Fruit fly (Drosophila melanogaster) whole organism, embryonic: ENCODE data around the gene CG10959.
A peak's percentile ranks its signal among the peaks of the same experiment; 100 is the strongest.

Experiments used
- B-H2 ChIP-seq: fragments of 200-800 bp; sonication (Bioruptor generic); optimal IDR thresholded peaks from 2 replicates; lab custom pipeline; 2018; ENCODE audit warnings: missing biosample characterization, mild to moderate bottlenecking, missing genetic modification characterization
- Bgb ChIP-seq: fragments of 200-800 bp; sonication (Bioruptor generic); IDR thresholded peaks from 2 replicates; pipeline ENCODE4 v1.3.6; 2022; ENCODE audit warnings: missing biosample characterization, missing genetic modification characterization; ENCODE audit not compliant: partially characterized antibody
- CG1024 ChIP-seq: fragments of 200-800 bp; sonication (Bioruptor generic); IDR thresholded peaks from 2 replicates; pipeline ENCODE4 v1.3.6; 2022; ENCODE audit warnings: missing biosample characterization, missing genetic modification characterization
- CG10565 ChIP-seq: fragments of 200-800 bp; sonication (Bioruptor generic); optimal IDR thresholded peaks from 3 replicates; lab custom pipeline; 2016; ENCODE audit warnings: missing biosample characterization, mild to moderate bottlenecking, missing genetic modification characterization
- CG11085 ChIP-seq: fragments of 200-800 bp; sonication (Bioruptor generic); IDR thresholded peaks from 2 replicates; pipeline ENCODE4 v1.3.6; 2022; ENCODE audit warnings: missing biosample characterization, missing genetic modification characterization
- CG11398 ChIP-seq: fragments of 200-800 bp; sonication (Bioruptor generic); optimal IDR thresholded peaks from 2 replicates; lab custom pipeline; 2016; ENCODE audit warnings: missing biosample characterization, missing genetic modification characterization
- CG11695 ChIP-seq: fragments of 200-800 bp; sonication (Bioruptor generic); IDR thresholded peaks from 3 replicates; pipeline ENCODE4 v1.3.6; 2022; ENCODE audit warnings: missing biosample characterization, missing genetic modification characterization
- CG12236 ChIP-seq: fragments of 200-800 bp; sonication (Bioruptor generic); optimal IDR thresholded peaks from 2 replicates; lab custom pipeline; 2016; ENCODE audit warnings: missing biosample characterization, missing genetic modification characterization
- CG13287 ChIP-seq: fragments of 200-800 bp; sonication (Bioruptor generic); IDR thresholded peaks from 2 replicates; pipeline ENCODE4 v1.3.6; 2022; ENCODE audit warnings: missing biosample characterization, missing genetic modification characterization; ENCODE audit not compliant: partially characterized antibody
- CG33213 ChIP-seq: fragments of 200-800 bp; sonication (Bioruptor generic); optimal IDR thresholded peaks from 3 replicates; lab custom pipeline; 2016; ENCODE audit warnings: missing biosample characterization, missing genetic modification characterization
- CG4820 ChIP-seq: fragments of 200-800 bp; sonication (Bioruptor generic); optimal IDR thresholded peaks from 3 replicates; lab custom pipeline; 2016; ENCODE audit warnings: missing biosample characterization, missing genetic modification characterization
- CG6854 ChIP-seq: fragments of 200-800 bp; sonication (Bioruptor generic); optimal IDR thresholded peaks from 3 replicates; lab custom pipeline; 2017; ENCODE audit warnings: missing biosample characterization, mild to moderate bottlenecking, missing genetic modification characterization
- CG7271 ChIP-seq: fragments of 200-800 bp; sonication (Bioruptor generic); optimal IDR thresholded peaks from 2 replicates; lab custom pipeline; 2018; ENCODE audit warnings: missing biosample characterization, mild to moderate bottlenecking, missing genetic modification characterization, moderate library complexity
- CG8388 ChIP-seq: fragments of 200-800 bp; sonication (Bioruptor generic); optimal IDR thresholded peaks from 2 replicates; lab custom pipeline; 2019; ENCODE audit warnings: missing biosample characterization, mild to moderate bottlenecking, missing genetic modification characterization, moderate library complexity
- CG9876 ChIP-seq: fragments of 200-800 bp; sonication (Bioruptor generic); optimal IDR thresholded peaks from 2 replicates; lab custom pipeline; 2016; ENCODE audit warnings: missing biosample characterization, missing genetic modification characterization
- Dek ChIP-seq: fragments of 200-800 bp; sonication (Bioruptor generic); optimal IDR thresholded peaks from 3 replicates; lab custom pipeline; 2019; ENCODE audit warnings: missing biosample characterization, mild to moderate bottlenecking, missing genetic modification characterization, moderate library complexity
- Dip2 ChIP-seq: fragments of 200-800 bp; sonication (Bioruptor generic); IDR thresholded peaks from 2 replicates; pipeline ENCODE4 v1.3.6; 2022; ENCODE audit warnings: missing biosample characterization, missing genetic modification characterization
- Dll ChIP-seq: fragments of 200-800 bp; sonication (Bioruptor generic); IDR thresholded peaks from 4 replicates; pipeline ENCODE4 v1.3.6; 2022; ENCODE audit warnings: missing biosample characterization, missing genetic modification characterization; ENCODE audit not compliant: partially characterized antibody
- Dref ChIP-seq: fragments of 200-800 bp; sonication (Bioruptor generic); IDR thresholded peaks from 2 replicates; pipeline ENCODE4 v1.3.6; 2022; ENCODE audit warnings: missing biosample characterization, missing genetic modification characterization
- Fer3 ChIP-seq: fragments of 200-800 bp; sonication (Bioruptor generic); optimal IDR thresholded peaks from 2 replicates; lab custom pipeline; 2018; ENCODE audit warnings: missing biosample characterization, mild to moderate bottlenecking, missing genetic modification characterization, moderate library complexity
- HLHmδ ChIP-seq: fragments of 200-800 bp; sonication (Bioruptor generic); optimal IDR thresholded peaks from 2 replicates; lab custom pipeline; 2018; ENCODE audit warnings: missing biosample characterization, mild to moderate bottlenecking, missing genetic modification characterization, moderate library complexity
- MESR4 ChIP-seq: fragments of 200-800 bp; sonication (Bioruptor generic); optimal IDR thresholded peaks from 2 replicates; lab custom pipeline; 2018; ENCODE audit warnings: missing biosample characterization, mild to moderate bottlenecking, missing genetic modification characterization, moderate library complexity
- Max ChIP-seq: fragments of 200-800 bp; sonication (Bioruptor generic); optimal IDR thresholded peaks from 2 replicates; lab custom pipeline; 2016; ENCODE audit warnings: missing biosample characterization, mild to moderate bottlenecking, missing genetic modification characterization
- Nf-YB ChIP-seq: fragments of 200-800 bp; sonication (Bioruptor generic); optimal IDR thresholded peaks from 3 replicates; lab custom pipeline; 2019; ENCODE audit warnings: missing biosample characterization, mild to moderate bottlenecking, missing genetic modification characterization, moderate library complexity
- NfI ChIP-seq: fragments of 200-800 bp; sonication (Bioruptor generic); optimal IDR thresholded peaks from 3 replicates; lab custom pipeline; 2018; ENCODE audit warnings: missing biosample characterization, mild to moderate bottlenecking, missing genetic modification characterization, moderate library complexity
- Oaz ChIP-seq: fragments of 200-800 bp; sonication (Bioruptor generic); IDR thresholded peaks from 2 replicates; pipeline ENCODE4 v1.3.6; 2022; ENCODE audit warnings: missing biosample characterization, missing genetic modification characterization
- Oli ChIP-seq: fragments of 200-800 bp; sonication (Bioruptor generic); optimal IDR thresholded peaks from 2 replicates; lab custom pipeline; 2018; ENCODE audit warnings: missing biosample characterization, mild to moderate bottlenecking, missing genetic modification characterization, moderate library complexity
- ap ChIP-seq: fragments of 200-800 bp; sonication (Bioruptor generic); IDR thresholded peaks from 2 replicates; pipeline ENCODE4 v1.3.6; 2022; ENCODE audit warnings: missing biosample characterization, missing genetic modification characterization
- ato ChIP-seq: fragments of 200-800 bp; sonication (Bioruptor generic); IDR thresholded peaks from 2 replicates; pipeline ENCODE4 v1.3.6; 2022; ENCODE audit warnings: missing biosample characterization, missing genetic modification characterization; ENCODE audit not compliant: partially characterized antibody
- bowl ChIP-seq: fragments of 200-800 bp; sonication (Bioruptor generic); IDR thresholded peaks from 2 replicates; pipeline ENCODE4 v1.3.6; 2022; ENCODE audit warnings: missing biosample characterization, missing genetic modification characterization
- chn ChIP-seq: fragments of 200-800 bp; sonication (Bioruptor generic); optimal IDR thresholded peaks from 2 replicates; lab custom pipeline; 2016; ENCODE audit warnings: missing biosample characterization, missing genetic modification characterization
- crp ChIP-seq, 2 experiments: fragments of 200-800 bp; sonication (Bioruptor generic); optimal IDR thresholded peaks; 2 replicates in 1 of 2; 3 replicates in 1 of 2; lab custom pipeline; 2017; ENCODE audit warnings: missing biosample characterization in 2 of 2, missing genetic modification characterization in 2 of 2, mild to moderate bottlenecking in 1 of 2, moderate library complexity in 1 of 2
- dpn ChIP-seq, 2 experiments: fragments of 200-800 bp; sonication (Bioruptor generic); optimal IDR thresholded peaks; 3 replicates each; lab custom pipeline; 2016; ENCODE audit warnings: missing biosample characterization in 2 of 2, missing genetic modification characterization in 2 of 2
- ems ChIP-seq: fragments of 200-800 bp; sonication (Bioruptor generic); optimal IDR thresholded peaks from 3 replicates; lab custom pipeline; 2016; ENCODE audit warnings: missing biosample characterization, missing genetic modification characterization
- ewg ChIP-seq: fragments of 200-800 bp; sonication (Bioruptor generic); optimal IDR thresholded peaks from 3 replicates; lab custom pipeline; 2017; ENCODE audit warnings: mild to moderate bottlenecking, missing biosample characterization, missing genetic modification reagents, missing genetic modification characterization
- fd64A ChIP-seq: fragments of 200-800 bp; sonication (Bioruptor generic); optimal IDR thresholded peaks from 3 replicates; lab custom pipeline; 2018; ENCODE audit warnings: missing biosample characterization, mild to moderate bottlenecking, missing genetic modification characterization
- h ChIP-seq: fragments of >200 bp; optimal IDR thresholded peaks from 2 replicates; lab custom pipeline; 2017
- hth ChIP-seq: fragments of >200 bp; optimal IDR thresholded peaks from 2 replicates; lab custom pipeline; 2017; ENCODE audit warnings: inconsistent platforms
- jigr1 ChIP-seq: fragments of 200-800 bp; sonication (Bioruptor generic); IDR thresholded peaks from 3 replicates; pipeline ENCODE4 v1.3.6; 2022; ENCODE audit warnings: missing biosample characterization, missing genetic modification characterization
- kah ChIP-seq: fragments of 200-800 bp; sonication (Bioruptor generic); optimal IDR thresholded peaks from 2 replicates; lab custom pipeline; 2018; ENCODE audit warnings: missing biosample characterization, mild to moderate bottlenecking, missing genetic modification characterization
- luna ChIP-seq: fragments of 200-800 bp; sonication (Bioruptor generic); optimal IDR thresholded peaks from 2 replicates; lab custom pipeline; 2016; ENCODE audit warnings: missing biosample characterization, missing genetic modification characterization
- mirr ChIP-seq: fragments of 200-800 bp; sonication (Bioruptor generic); optimal IDR thresholded peaks from 3 replicates; lab custom pipeline; 2018; ENCODE audit warnings: missing biosample characterization, mild to moderate bottlenecking, missing genetic modification characterization
- mld ChIP-seq: fragments of 200-800 bp; sonication (Bioruptor generic); IDR thresholded peaks from 3 replicates; pipeline ENCODE4 v1.3.6; 2022; ENCODE audit warnings: missing biosample characterization, missing genetic modification characterization; ENCODE audit not compliant: partially characterized antibody
- p53 ChIP-seq: fragments of 200-800 bp; sonication (Bioruptor generic); optimal IDR thresholded peaks from 2 replicates; lab custom pipeline; 2016; ENCODE audit warnings: missing biosample characterization, missing genetic modification characterization
- pnt ChIP-seq: fragments of 200-800 bp; sonication (Bioruptor generic); optimal IDR thresholded peaks from 3 replicates; lab custom pipeline; 2016; ENCODE audit warnings: missing biosample characterization, missing genetic modification characterization
- pros ChIP-seq: fragments of 200-800 bp; sonication (Bioruptor generic); optimal IDR thresholded peaks from 3 replicates; lab custom pipeline; 2019; ENCODE audit warnings: missing biosample characterization, mild to moderate bottlenecking, missing genetic modification characterization, moderate library complexity
- psq ChIP-seq: fragments of 200-800 bp; sonication (Bioruptor generic); optimal IDR thresholded peaks from 2 replicates; lab custom pipeline; 2017; ENCODE audit warnings: missing biosample characterization, missing genetic modification characterization
- sens ChIP-seq: fragments of 200-800 bp; sonication (Bioruptor generic); peaks from one replicate; lab custom pipeline; 2016; ENCODE audit warnings: missing biosample characterization, missing genetic modification characterization
- sr ChIP-seq: fragments of 200-800 bp; sonication (Bioruptor generic); IDR thresholded peaks from 3 replicates; pipeline ENCODE4 v1.3.6; 2022; ENCODE audit warnings: missing biosample characterization, missing genetic modification characterization
- stc ChIP-seq: fragments of 200-800 bp; sonication (Bioruptor generic); IDR thresholded peaks from 2 replicates; pipeline ENCODE4 v1.3.6; 2022; ENCODE audit warnings: missing biosample characterization, missing genetic modification characterization
- tgo ChIP-seq: fragments of 200-800 bp; sonication (Bioruptor generic); IDR thresholded peaks from 3 replicates; pipeline ENCODE4 v1.3.6; 2022; ENCODE audit warnings: missing biosample characterization, missing genetic modification characterization

Gene CG10959

DNA sequence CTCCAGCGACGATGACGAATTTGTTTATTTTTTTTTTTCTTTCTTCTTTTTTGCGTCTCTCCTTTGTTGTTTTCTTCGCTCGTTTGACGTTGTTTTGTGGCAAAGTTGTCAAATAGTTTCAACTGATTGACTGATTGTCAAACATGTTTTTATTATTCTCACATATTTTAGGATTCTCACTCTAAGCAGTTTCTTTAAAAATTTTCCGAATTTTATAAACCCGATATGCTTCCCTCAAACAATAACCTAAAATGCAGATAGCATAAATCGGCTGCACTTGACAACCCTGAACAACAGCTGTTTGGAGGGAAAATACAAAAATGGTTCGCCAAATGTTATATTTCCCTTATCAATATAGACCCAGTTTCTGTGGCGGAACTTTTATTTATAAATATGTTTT is 5.0 kb upstream of the CG10959 start, which contains the start of gene CG17982 (continued):
- TF ChIP-seq pnt (GFP tag; lab: Kevin White, UChicago) (peak; percentile 71), CG11398 (peak; percentile 69), CG9876 (GFP tag; lab: Kevin White, UChicago) (peak; percentile 62), CG1024 (GFP tag; lab: Robert Waterston, UW) (0 out of 2 replicates have a peak, but pooled peaks have one; percentile 27), Oaz (GFP tag; lab: Robert Waterston, UW) (peak; percentile 53; the same call in 1 of the 2 replicates), CG4820 (GFP tag; lab: Kevin White, UChicago) (peak; percentile 29), hth (lab: Kevin White, UChicago) (no peak), ewg (GFP tag; lab: Kevin White, UChicago) (peak; percentile 64), CG12236 (GFP tag; lab: Kevin White, UChicago) (peak; percentile 53), dpn (GFP tag; optimal IDR thresholded peaks at IDR 0.05; lab: Kevin White, UChicago) (peak; percentile 80 to 83), chn (GFP tag; lab: Kevin White, UChicago) (peak; percentile 86), crp (GFP tag; optimal IDR thresholded peaks at IDR 0.05; lab: Kevin White, UChicago) (peak; percentile 47 to 89), CG6854 (GFP tag; lab: Kevin White, UChicago) (peak; percentile 43), bowl (GFP tag; lab: Robert Waterston, UW) (0 out of 2 replicates have a peak, but pooled peaks have one; percentile 27), ap (GFP tag; lab: Robert Waterston, UW) (peak; percentile 65; the same call in 1 of the 2 replicates), tgo (peak; percentile 83), fd64A (GFP tag; lab: Kevin White, UChicago) (peak; percentile 45), CG13287 (GFP tag; lab: Robert Waterston, UW) (no peak; the same call in 1 of the 2 replicates), Oli (tag; lab: Kevin White, UChicago) (peak; percentile 73), jigr1 (peak; percentile 37; the same call in 2 of the 3 replicates), kah (GFP tag; lab: Kevin White, UChicago) (peak; percentile 64), Dll (GFP tag; lab: Robert Waterston, UW) (no peak), mirr (GFP tag; lab: Kevin White, UChicago) (peak; percentile 75), pros (GFP tag; lab: Kevin White, UChicago) (peak; percentile 3), CG10565 (GFP tag; lab: Kevin White, UChicago) (peak; percentile 19), CG33213 (GFP tag; lab: Kevin White, UChicago) (peak; percentile 87), CG7271 (tag; lab: Kevin White, UChicago) (peak; percentile 45), HLHmδ (GFP tag; lab: Kevin White, UChicago) (no peak), Dref (GFP tag; lab: Robert Waterston, UW) (no peak; the same call in 1 of the 2 replicates), ato (no peak), MESR4 (GFP tag; lab: Kevin White, UChicago) (peak; percentile 51), luna (GFP tag; lab: Kevin White, UChicago) (peak; percentile 79), ems (GFP tag; lab: Kevin White, UChicago) (peak; percentile 80), sr (GFP tag; lab: Robert Waterston, UW) (no peak), CG11085 (GFP tag; lab: Robert Waterston, UW) (peak; percentile 64), Dek (tag; lab: Kevin White, UChicago) (peak; percentile 79), psq (GFP tag; lab: Kevin White, UChicago) (peak; percentile 94), mld (GFP tag; lab: Robert Waterston, UW) (no peak), B-H2 (peak; percentile 91), CG11695 (GFP tag; lab: Robert Waterston, UW) (peak; percentile 81), h (lab: Kevin White, UChicago) (no peak), Nf-YB (GFP tag; lab: Kevin White, UChicago) (peak; percentile 45), sens (peak; percentile 97), stc (GFP tag; lab: Robert Waterston, UW) (peak; percentile 74), Bgb (GFP tag; lab: Robert Waterston, UW) (no peak), NfI (GFP tag; lab: Kevin White, UChicago) (peak; percentile 88), Fer3 (tag; lab: Kevin White, UChicago) (peak; percentile 88), CG8388 (peak; percentile 79), p53 (peak; percentile 72), Dip2 (GFP tag; lab: Robert Waterston, UW) (no peak), Max (GFP tag; lab: Kevin White, UChicago) (peak; percentile 65)
